Fruit fly (Drosophila melanogaster): ENCODE data around the gene CG14456.

The CG14456 gene

DNA sequence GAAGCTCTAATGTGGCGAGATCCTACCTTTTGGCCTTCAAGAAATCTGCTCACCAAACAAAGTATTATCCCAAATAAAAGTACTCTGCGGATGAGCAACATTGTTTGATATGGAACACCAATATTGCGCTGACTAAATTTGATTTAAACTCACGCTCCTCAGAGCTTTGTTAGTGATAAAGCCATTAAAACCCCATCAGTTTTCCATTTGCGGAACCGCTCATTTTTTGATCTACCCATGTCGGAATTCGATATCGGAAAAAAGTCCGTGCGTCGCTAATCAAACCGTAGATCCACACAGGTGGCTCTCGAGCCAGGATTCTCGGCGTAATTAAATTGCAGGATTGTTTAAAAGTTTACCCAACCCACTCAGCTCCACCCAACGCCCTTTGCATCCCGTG is 34.6 kb upstream of the CG14456 start, which contains the start of gene CG33772:
Gene CG33772, minus strand, starts transcription at position 101 of the 400 bp plus-strand sequence.
- no peak for TF ChIP-seq CG33557 (GFP tag; optimal IDR thresholded peaks at IDR 0.05)
- no peak for TF ChIP-seq CG17612 (GFP tag; IDR thresholded peaks at IDR 0.05)
- no peak for TF ChIP-seq schlank (tag; optimal IDR thresholded peaks at IDR 0.05)
- no peak for TF ChIP-seq crc (GFP tag; optimal IDR thresholded peaks at IDR 0.05)
- no peak for TF ChIP-seq Dll (GFP tag; IDR thresholded peaks at IDR 0.05; ENCODE audit: partially characterized antibody)
- TF ChIP-seq HLH54F (GFP tag; optimal IDR thresholded peaks at IDR 0.05): no peak
- TF ChIP-seq NC2β (GFP tag; optimal IDR thresholded peaks at IDR 0.05): no peak
- no peak for TF ChIP-seq shn (GFP tag; optimal IDR thresholded peaks at IDR 0.05)
- TF ChIP-seq Neu2 (GFP tag; optimal IDR thresholded peaks at IDR 0.05; ENCODE audit: borderline replicate concordance): no peak
- TF ChIP-seq B-H2 (GFP tag; optimal IDR thresholded peaks at IDR 0.05): no peak
- no peak for TF ChIP-seq CG10565 (GFP tag; optimal IDR thresholded peaks at IDR 0.05)
- no peak for TF ChIP-seq scrt (GFP tag; optimal IDR thresholded peaks at IDR 0.05)
- TF ChIP-seq Asciz (GFP tag; optimal IDR thresholded peaks at IDR 0.05): no peak
- TF ChIP-seq bcd (GFP tag; optimal IDR thresholded peaks at IDR 0.05): no peak
- TF ChIP-seq hbn (GFP tag; IDR thresholded peaks at IDR 0.05; ENCODE audit: partially characterized antibody): no peak
- no peak for TF ChIP-seq CG17829 (tag; optimal IDR thresholded peaks at IDR 0.05)
- no peak for TF ChIP-seq Antp (GFP tag; optimal IDR thresholded peaks at IDR 0.05)
- TF ChIP-seq chif (GFP tag; optimal IDR thresholded peaks at IDR 0.05): no peak

- peak; percentile 1 for TF ChIP-seq CoRest (tag; optimal IDR thresholded peaks at IDR 0.05)
- no peak for TF ChIP-seq Lim3 (GFP tag; IDR thresholded peaks at IDR 0.05)
- no peak for TF ChIP-seq CG14710 (tag; optimal IDR thresholded peaks at IDR 0.05)
- TF ChIP-seq pita (GFP tag; optimal IDR thresholded peaks at IDR 0.05): no peak
- TF ChIP-seq schlank (tag; optimal IDR thresholded peaks at IDR 0.05): no peak
- no peak for TF ChIP-seq Mes4 (GFP tag; optimal IDR thresholded peaks at IDR 0.05)
- TF ChIP-seq CG6689 (GFP tag; IDR thresholded peaks at IDR 0.05): peak; percentile 18; the same call in 1 of the 2 replicates
- peak; percentile 21 for TF ChIP-seq tin (GFP tag; optimal IDR thresholded peaks at IDR 0.05)
- TF ChIP-seq Blimp-1 (GFP tag; optimal IDR thresholded peaks at IDR 0.05): peak; percentile 40
- TF ChIP-seq Sox100B (GFP tag; optimal IDR thresholded peaks at IDR 0.05): no peak
- TF ChIP-seq CG12071 (GFP tag; optimal IDR thresholded peaks at IDR 0.05): peak; percentile 7
- no peak for TF ChIP-seq luna (GFP tag; optimal IDR thresholded peaks at IDR 0.05)
- TF ChIP-seq CG12942 (GFP tag; optimal IDR thresholded peaks at IDR 0.05): no peak
- no peak for TF ChIP-seq CG31365 (tag; optimal IDR thresholded peaks at IDR 0.05)
- peak; percentile 39 for TF ChIP-seq lab (GFP tag; optimal IDR thresholded peaks at IDR 0.05)
- TF ChIP-seq E2f2 (GFP tag; IDR thresholded peaks at IDR 0.05): no peak
- no peak for TF ChIP-seq CG6175 (GFP tag; IDR thresholded peaks at IDR 0.05)
- peak; percentile 31 for TF ChIP-seq CG16815 (GFP tag; optimal IDR thresholded peaks at IDR 0.05)
- TF ChIP-seq CG17359 (tag; optimal IDR thresholded peaks at IDR 0.05): peak; percentile 43
- TF ChIP-seq Rfx (GFP tag; IDR thresholded peaks at IDR 0.05): 0 out of 2 replicates have a peak, but pooled peaks have one; percentile 6
- TF ChIP-seq CG1024 (GFP tag; IDR thresholded peaks at IDR 0.05): 0 out of 2 replicates have a peak, but pooled peaks have one; percentile 5
- peak; percentile 62 for TF ChIP-seq CG1603 (tag; optimal IDR thresholded peaks at IDR 0.05)
- TF ChIP-seq sqz (GFP tag; optimal IDR thresholded peaks at IDR 0.05): no peak
- no peak for TF ChIP-seq CG12299 (tag; optimal IDR thresholded peaks at IDR 0.05)
- TF ChIP-seq knrl (GFP tag; IDR thresholded peaks at IDR 0.05; ENCODE audit: partially characterized antibody): no peak
- no peak for TF ChIP-seq ac (GFP tag; optimal IDR thresholded peaks at IDR 0.05)
- peak; percentile 30 for TF ChIP-seq dmrt99B (tag; optimal IDR thresholded peaks at IDR 0.05)
- peak; percentile 17 for TF ChIP-seq Hsf (GFP tag; optimal IDR thresholded peaks at IDR 0.05)
- TF ChIP-seq CG13123 (GFP tag; optimal IDR thresholded peaks at IDR 0.05): no peak
- TF ChIP-seq MTF-1 (GFP tag; optimal IDR thresholded peaks at IDR 0.05; ENCODE audit: borderline replicate concordance): no peak
- no peak for TF ChIP-seq CG12104 (GFP tag; optimal IDR thresholded peaks at IDR 0.05)
- no peak for TF ChIP-seq dimm (GFP tag; IDR thresholded peaks at IDR 0.05)
- TF ChIP-seq CrebB (tag; optimal IDR thresholded peaks at IDR 0.05): no peak
These were observed 21.9 kb upstream of the CG14456 start for dm6 chr3L:22665110-22665509.
